Fruit fly (Drosophila melanogaster) whole organism, embryonic: Measurements from ENCODE around the gene Patr-1.

Source experiments
- Ada2b ChIP-seq: fragments of 200-800 bp; sonication (Bioruptor generic); IDR thresholded peaks from 2 replicates; pipeline ENCODE4 v1.3.6; 2022; ENCODE audit warnings: missing biosample characterization, missing genetic modification characterization
- Atf-2 ChIP-seq: fragments of 200-800 bp; sonication (Bioruptor generic); optimal IDR thresholded peaks from 2 replicates; lab custom pipeline; 2016; ENCODE audit warnings: missing biosample characterization, missing genetic modification characterization
- CG12071 ChIP-seq: fragments of 200-800 bp; sonication (Bioruptor generic); optimal IDR thresholded peaks from 3 replicates; lab custom pipeline; 2018; ENCODE audit warnings: missing biosample characterization, mild to moderate bottlenecking, missing genetic modification characterization
- CG12391 ChIP-seq: fragments of 200-800 bp; sonication (Bioruptor generic); optimal IDR thresholded peaks from 3 replicates; lab custom pipeline; 2018; ENCODE audit warnings: missing biosample characterization, mild to moderate bottlenecking, missing genetic modification characterization, moderate library complexity
- CG13296 ChIP-seq: fragments of 200-800 bp; sonication (Bioruptor generic); optimal IDR thresholded peaks from 3 replicates; lab custom pipeline; 2018; ENCODE audit warnings: missing biosample characterization, mild to moderate bottlenecking, missing genetic modification characterization
- CG13894 ChIP-seq: fragments of 200-800 bp; sonication (Bioruptor generic); optimal IDR thresholded peaks from 3 replicates; lab custom pipeline; 2018; ENCODE audit warnings: missing biosample characterization, mild to moderate bottlenecking, missing genetic modification characterization, moderate library complexity
- CG1529 ChIP-seq: fragments of 200-800 bp; sonication (Bioruptor generic); optimal IDR thresholded peaks from 3 replicates; lab custom pipeline; 2018; ENCODE audit warnings: missing biosample characterization, missing genetic modification characterization
- CG15601 ChIP-seq: fragments of 200-800 bp; sonication (Bioruptor generic); optimal IDR thresholded peaks from 3 replicates; lab custom pipeline; 2019; ENCODE audit warnings: missing biosample characterization, mild to moderate bottlenecking, missing genetic modification characterization, moderate library complexity
- CG15696 ChIP-seq: fragments of 200-800 bp; sonication (Bioruptor generic); optimal IDR thresholded peaks from 2 replicates; lab custom pipeline; 2019; ENCODE audit warnings: missing biosample characterization, mild to moderate bottlenecking, missing genetic modification characterization, moderate library complexity
- CG17912 ChIP-seq: fragments of 200-800 bp; sonication (Bioruptor generic); optimal IDR thresholded peaks from 2 replicates; lab custom pipeline; 2018; ENCODE audit warnings: missing biosample characterization, mild to moderate bottlenecking, missing genetic modification characterization
- CG3065 ChIP-seq: fragments of 200-800 bp; sonication (Bioruptor generic); optimal IDR thresholded peaks from 2 replicates; lab custom pipeline; 2016; ENCODE audit warnings: missing biosample characterization, missing genetic modification characterization
- CG33557 ChIP-seq: fragments of 200-800 bp; sonication (Bioruptor generic); optimal IDR thresholded peaks from 2 replicates; lab custom pipeline; 2019; ENCODE audit warnings: missing biosample characterization, mild to moderate bottlenecking, missing genetic modification characterization, moderate library complexity
- CG3726 ChIP-seq: fragments of 200-800 bp; sonication (Bioruptor generic); IDR thresholded peaks from 3 replicates; pipeline ENCODE4, ENCODE4 v1.3.6; 2022; ENCODE audit warnings: missing biosample characterization, missing genetic modification characterization
- CG4360 ChIP-seq: fragments of 200-800 bp; sonication (Bioruptor generic); IDR thresholded peaks from 2 replicates; pipeline ENCODE4 v1.3.6; 2022; ENCODE audit warnings: missing biosample characterization, missing genetic modification characterization
- CG4730 ChIP-seq: fragments of 200-800 bp; sonication (Bioruptor generic); IDR thresholded peaks from 2 replicates; pipeline ENCODE4 v1.3.6; 2022; ENCODE audit warnings: missing biosample characterization, missing genetic modification characterization
- CG7963 ChIP-seq: fragments of 200-800 bp; sonication (Bioruptor generic); IDR thresholded peaks from 3 replicates; pipeline ENCODE4 v1.3.6; 2022; ENCODE audit warnings: missing biosample characterization, missing genetic modification characterization; ENCODE audit not compliant: partially characterized antibody
- Dbx ChIP-seq: fragments of 200-800 bp; sonication (Bioruptor generic); IDR thresholded peaks from 3 replicates; pipeline ENCODE4 v1.3.6; 2022; ENCODE audit warnings: missing biosample characterization, missing genetic modification characterization
- Deaf1 ChIP-seq: fragments of 200-800 bp; optimal IDR thresholded peaks from 3 replicates; lab custom pipeline; 2019; ENCODE audit warnings: missing biosample characterization, mild to moderate bottlenecking, missing genetic modification characterization, moderate library complexity
- HLH54F ChIP-seq: fragments of 200-800 bp; sonication (Bioruptor generic); optimal IDR thresholded peaks from 3 replicates; lab custom pipeline; 2016; ENCODE audit warnings: missing biosample characterization, missing genetic modification characterization
- Hand ChIP-seq: fragments of 200-800 bp; sonication (Bioruptor generic); optimal IDR thresholded peaks from 2 replicates; lab custom pipeline; 2017; ENCODE audit warnings: mild to moderate bottlenecking, missing biosample characterization, missing genetic modification reagents, missing genetic modification characterization
- Hsf ChIP-seq: fragments of 200-800 bp; sonication (Bioruptor generic); optimal IDR thresholded peaks from 3 replicates; lab custom pipeline; 2016; ENCODE audit warnings: missing biosample characterization, missing genetic modification characterization
- NC2β ChIP-seq: fragments of 200-800 bp; sonication (Bioruptor generic); optimal IDR thresholded peaks from 2 replicates; lab custom pipeline; 2016; ENCODE audit warnings: missing biosample characterization, missing genetic modification characterization
- NK7.1 ChIP-seq: fragments of 200-800 bp; sonication (Bioruptor generic); optimal IDR thresholded peaks from 3 replicates; lab custom pipeline; 2016; ENCODE audit warnings: missing biosample characterization, missing genetic modification characterization
- Ptx1 ChIP-seq: fragments of 200-800 bp; sonication (Bioruptor generic); IDR thresholded peaks from 2 replicates; pipeline ENCODE4 v1.3.6; 2022; ENCODE audit warnings: missing biosample characterization, missing genetic modification characterization
- YL-1 ChIP-seq: fragments of 200-800 bp; sonication (Bioruptor generic); optimal IDR thresholded peaks from 3 replicates; lab custom pipeline; 2017; ENCODE audit warnings: missing biosample characterization, mild to moderate bottlenecking, missing genetic modification characterization
- caup ChIP-seq: fragments of 200-800 bp; sonication (Bioruptor generic); optimal IDR thresholded peaks from 3 replicates; lab custom pipeline; 2017; ENCODE audit warnings: missing biosample characterization, mild to moderate bottlenecking, missing genetic modification characterization, moderate library complexity; ENCODE audit not compliant: severe bottlenecking
- chinmo ChIP-seq: fragments of 200-800 bp; sonication (Bioruptor generic); IDR thresholded peaks from 4 replicates; pipeline ENCODE4 v1.3.6; 2022; ENCODE audit warnings: missing biosample characterization, missing genetic modification characterization; ENCODE audit not compliant: partially characterized antibody
- corto ChIP-seq: fragments of 200-800 bp; sonication (Bioruptor generic); optimal IDR thresholded peaks from 2 replicates; lab custom pipeline; 2016; ENCODE audit warnings: missing biosample characterization, mild to moderate bottlenecking, missing genetic modification characterization, moderate library complexity
- crp ChIP-seq, 2 experiments: fragments of 200-800 bp; sonication (Bioruptor generic); optimal IDR thresholded peaks; 2 replicates in 1 of 2; 3 replicates in 1 of 2; lab custom pipeline; 2017; ENCODE audit warnings: missing biosample characterization in 2 of 2, missing genetic modification characterization in 2 of 2, mild to moderate bottlenecking in 1 of 2, moderate library complexity in 1 of 2
- cwo ChIP-seq: fragments of 200-800 bp; sonication (Bioruptor generic); optimal IDR thresholded peaks from 3 replicates; lab custom pipeline; 2017; ENCODE audit warnings: missing biosample characterization, missing genetic modification characterization, mild to moderate bottlenecking, moderate library complexity, missing genetic modification reagents
- dan ChIP-seq: fragments of 200-800 bp; sonication (Bioruptor generic); IDR thresholded peaks from 2 replicates; pipeline ENCODE4 v1.3.6; 2022; ENCODE audit warnings: missing biosample characterization, missing genetic modification characterization
- dimm ChIP-seq: fragments of 200-800 bp; sonication (Bioruptor generic); IDR thresholded peaks from 2 replicates; pipeline ENCODE4 v1.3.6; 2022; ENCODE audit warnings: missing biosample characterization, missing genetic modification characterization
- dm ChIP-seq: fragments of 200-800 bp; sonication (Bioruptor generic); optimal IDR thresholded peaks from 3 replicates; lab custom pipeline; 2016; ENCODE audit warnings: missing biosample characterization, missing genetic modification characterization
- lab ChIP-seq: fragments of 200-800 bp; sonication (Bioruptor generic); optimal IDR thresholded peaks from 3 replicates; lab custom pipeline; 2017; ENCODE audit warnings: missing biosample characterization, missing genetic modification characterization, mild to moderate bottlenecking, moderate library complexity, missing genetic modification reagents
- lbe ChIP-seq: fragments of 200-800 bp; sonication (Bioruptor generic); optimal IDR thresholded peaks from 2 replicates; lab custom pipeline; 2016; ENCODE audit warnings: missing biosample characterization, mild to moderate bottlenecking, missing genetic modification characterization
- lola ChIP-seq, 3 experiments: fragments of >200 bp in 2 of 3; fragments of 200-800 bp in 1 of 3; sonication (Bioruptor generic) in 1 of 3; optimal IDR thresholded peaks; 2 replicates each; lab custom pipeline; 2017 to 2019; ENCODE audit warnings: missing biosample characterization in 3 of 3, missing genetic modification characterization in 3 of 3, mild to moderate bottlenecking in 1 of 3, moderate library complexity in 1 of 3
- nom ChIP-seq: fragments of 200-800 bp; sonication (Bioruptor generic); optimal IDR thresholded peaks from 2 replicates; lab custom pipeline; 2017; ENCODE audit warnings: missing biosample characterization, missing genetic modification characterization, mild to moderate bottlenecking, moderate library complexity, missing genetic modification reagents
- otp ChIP-seq: fragments of 200-800 bp; sonication (Bioruptor generic); IDR thresholded peaks from 3 replicates; pipeline ENCODE4, ENCODE4 v1.3.6; 2022; ENCODE audit warnings: missing biosample characterization, missing genetic modification characterization
- pfk ChIP-seq: fragments of 200-800 bp; sonication (Bioruptor generic); optimal IDR thresholded peaks from 2 replicates; lab custom pipeline; 2018; ENCODE audit warnings: missing biosample characterization, mild to moderate bottlenecking, missing genetic modification characterization, moderate library complexity
- slbo ChIP-seq: fragments of 200-800 bp; sonication (Bioruptor generic); IDR thresholded peaks from 2 replicates; pipeline ENCODE4 v1.3.6; 2022; ENCODE audit warnings: missing biosample characterization, missing genetic modification characterization
- slou ChIP-seq: fragments of 200-800 bp; sonication (Bioruptor generic); optimal IDR thresholded peaks from 3 replicates; lab custom pipeline; 2016; ENCODE audit warnings: missing biosample characterization, missing genetic modification characterization
- sob ChIP-seq: fragments of 200-800 bp; sonication (Bioruptor generic); IDR thresholded peaks from 2 replicates; pipeline ENCODE4 v1.3.6; 2022; ENCODE audit warnings: missing biosample characterization, missing genetic modification characterization
- sqz ChIP-seq: fragments of 200-800 bp; sonication (Bioruptor generic); optimal IDR thresholded peaks from 3 replicates; lab custom pipeline; 2018; ENCODE audit warnings: missing biosample characterization, mild to moderate bottlenecking, missing genetic modification characterization
- ssp ChIP-seq: fragments of 200-800 bp; sonication (Bioruptor generic); IDR thresholded peaks from 2 replicates; pipeline ENCODE4 v1.3.6; 2022; ENCODE audit warnings: missing biosample characterization, missing genetic modification characterization
- stwl ChIP-seq: fragments of 200-800 bp; sonication (Bioruptor generic); optimal IDR thresholded peaks from 3 replicates; lab custom pipeline; 2018; ENCODE audit warnings: missing biosample characterization, mild to moderate bottlenecking, missing genetic modification characterization, moderate library complexity
- tgo ChIP-seq: fragments of 200-800 bp; sonication (Bioruptor generic); IDR thresholded peaks from 3 replicates; pipeline ENCODE4 v1.3.6; 2022; ENCODE audit warnings: missing biosample characterization, missing genetic modification characterization
- tna ChIP-seq: fragments of 200-800 bp; sonication (Bioruptor generic); IDR thresholded peaks from 2 replicates; pipeline ENCODE4 v1.3.6; 2022; ENCODE audit warnings: missing biosample characterization, missing genetic modification characterization; ENCODE audit not compliant: partially characterized antibody
- trh ChIP-seq: fragments of 200-800 bp; sonication (Bioruptor generic); optimal IDR thresholded peaks from 2 replicates; lab custom pipeline; 2016; ENCODE audit warnings: missing biosample characterization, missing genetic modification characterization
- unpg ChIP-seq: fragments of 200-800 bp; sonication (Bioruptor generic); optimal IDR thresholded peaks from 3 replicates; lab custom pipeline; 2018; ENCODE audit warnings: missing biosample characterization, mild to moderate bottlenecking, missing genetic modification characterization, moderate library complexity
- wek ChIP-seq: fragments of 200-800 bp; sonication (Bioruptor generic); optimal IDR thresholded peaks from 3 replicates; lab custom pipeline; 2018; ENCODE audit warnings: missing biosample characterization, mild to moderate bottlenecking, missing genetic modification characterization, moderate library complexity
- zf30C ChIP-seq: fragments of 200-800 bp; sonication (Bioruptor generic); optimal IDR thresholded peaks from 3 replicates; lab custom pipeline; 2018; ENCODE audit warnings: missing biosample characterization, mild to moderate bottlenecking, missing genetic modification characterization

Patr-1 gene

dm6 chr3R:17062705-17063104, 19.3 kb downstream of the Patr-1 start (continued):
- TF ChIP-seq CG3726, result no peak
- no peak for TF ChIP-seq dan (GFP tag; lab: Robert Waterston, UW)
- peak; percentile 67 for TF ChIP-seq sqz (GFP tag; lab: Kevin White, UChicago)
- no peak for TF ChIP-seq CG12391 (tag; lab: Kevin White, UChicago)
- TF ChIP-seq zf30C (GFP tag; lab: Kevin White, UChicago), result no peak
- TF ChIP-seq CG13894 (tag; lab: Kevin White, UChicago), result peak; percentile 39
- peak; percentile 3 for TF ChIP-seq cwo (GFP tag; lab: Kevin White, UChicago)
- no peak for TF ChIP-seq corto (GFP tag; lab: Kevin White, UChicago)
- TF ChIP-seq CG15696 (tag; lab: Kevin White, UChicago), result no peak
- TF ChIP-seq CG12071, result no peak
- no peak for TF ChIP-seq Ptx1 (GFP tag; lab: Robert Waterston, UW)
- no peak for TF ChIP-seq slou (GFP tag; lab: Kevin White, UChicago)
- no peak for TF ChIP-seq NC2β (GFP tag; lab: Kevin White, UChicago)
- TF ChIP-seq slbo (GFP tag; lab: Robert Waterston, UW), result no peak
- TF ChIP-seq Atf-2 (GFP tag; lab: Kevin White, UChicago), result no peak
- no peak for TF ChIP-seq CG33557
- TF ChIP-seq nom (GFP tag; lab: Kevin White, UChicago), result peak; percentile 28
- peak; percentile 0 for TF ChIP-seq lab
- no peak for TF ChIP-seq Ada2b (GFP tag; lab: Robert Waterston, UW)
- TF ChIP-seq caup (GFP tag; lab: Kevin White, UChicago), result no peak
- no peak for TF ChIP-seq CG17912 (GFP tag; lab: Kevin White, UChicago)
- no peak for TF ChIP-seq lbe
- TF ChIP-seq tgo, result no peak
- no peak for TF ChIP-seq lola (GFP tag; optimal IDR thresholded peaks at IDR 0.05; lab: Kevin White, UChicago)
- TF ChIP-seq Deaf1 (tag; lab: Kevin White, UChicago), result peak; percentile 31
- no peak for TF ChIP-seq HLH54F
- no peak for TF ChIP-seq wek (GFP tag; lab: Kevin White, UChicago)
- TF ChIP-seq ssp (GFP tag; lab: Robert Waterston, UW), result no peak
- no peak for TF ChIP-seq tna (GFP tag; lab: Robert Waterston, UW)
- no peak for TF ChIP-seq otp
- no peak for TF ChIP-seq trh (GFP tag; lab: Kevin White, UChicago)
- no peak for TF ChIP-seq CG13296 (GFP tag; lab: Kevin White, UChicago)
- no peak for TF ChIP-seq CG4730 (GFP tag; lab: Robert Waterston, UW)
- TF ChIP-seq Hand (GFP tag; lab: Kevin White, UChicago), result no peak
- TF ChIP-seq pfk (GFP tag; lab: Kevin White, UChicago), result peak; percentile 21
- no peak for TF ChIP-seq unpg
- TF ChIP-seq crp (GFP tag; optimal IDR thresholded peaks at IDR 0.05; lab: Kevin White, UChicago), result no peak
- TF ChIP-seq CG4360 (GFP tag; lab: Robert Waterston, UW), result no peak
- no peak for TF ChIP-seq Dbx
- no peak for TF ChIP-seq stwl (tag; lab: Kevin White, UChicago)
- no peak for TF ChIP-seq CG15601 (tag; lab: Kevin White, UChicago)
- TF ChIP-seq NK7.1 (GFP tag; lab: Kevin White, UChicago), result no peak
- no peak for TF ChIP-seq sob (GFP tag; lab: Robert Waterston, UW)
- TF ChIP-seq CG3065 (GFP tag; lab: Kevin White, UChicago), result no peak
- TF ChIP-seq YL-1 (GFP tag; lab: Kevin White, UChicago), result no peak
- no peak for TF ChIP-seq CG1529
- no peak for TF ChIP-seq dimm (GFP tag; lab: Robert Waterston, UW)
- TF ChIP-seq chinmo, result peak; percentile 78; the same call in 2 of the 4 replicates
- no peak for TF ChIP-seq CG7963 (GFP tag; lab: Robert Waterston, UW)
- TF ChIP-seq Hsf (GFP tag; lab: Kevin White, UChicago), result no peak
- no peak for TF ChIP-seq dm (GFP tag; lab: Kevin White, UChicago)
